Worm (Caenorhabditis elegans): Measurements from ENCODE around the gene Y7A5A.24.

The Y7A5A.24 gene

ce11 chrX:15782027-15782426, at the start of gene Y7A5A.24:
Gene Y7A5A.24 (minus strand): TSS chrX:15782127.
- no peak for TF ChIP-seq nhr-67 (tag; optimal IDR thresholded peaks at IDR 0.05)
- TF ChIP-seq ZK546.5 (tag; optimal IDR thresholded peaks at IDR 0.05): no peak
- TF ChIP-seq nhr-77 (tag; optimal IDR thresholded peaks at IDR 0.05): no peak
- TF ChIP-seq lin-39 (tag; optimal IDR thresholded peaks at IDR 0.05): no peak
- TF ChIP-seq ztf-4 (tag; optimal IDR thresholded peaks at IDR 0.05): no peak

ce11 chrX:15831537-15831936, 49.6 kb upstream of the Y7A5A.24 start:
- TF ChIP-seq R02D3.7 (tag; optimal IDR thresholded peaks at IDR 0.05): no peak
- no peak for TF ChIP-seq pha-4 (tag; optimal IDR thresholded peaks at IDR 0.05)
- TF ChIP-seq hmg-11 (tag; optimal IDR thresholded peaks at IDR 0.05): no peak
- TF ChIP-seq ama-1 (optimal IDR thresholded peaks at IDR 0.05): no peak
- no peak for TF ChIP-seq unc-39 (tag; optimal IDR thresholded peaks at IDR 0.05)
- TF ChIP-seq fkh-2 (tag; optimal IDR thresholded peaks at IDR 0.05): no peak
- no peak for TF ChIP-seq egl-5 (tag; optimal IDR thresholded peaks at IDR 0.05)
- no peak for TF ChIP-seq nhr-43 (tag; optimal IDR thresholded peaks at IDR 0.05; ENCODE audit: poor library complexity, severe bottlenecking)
- TF ChIP-seq zag-1 (tag; optimal IDR thresholded peaks at IDR 0.05): no peak

ce11 chrX:15828059-15828458, 46.1 kb upstream of the Y7A5A.24 start, which contains the start of gene Y7A5A.20:
Gene Y7A5A.20 (plus strand): TSS chrX:15828359.
- no peak for TF ChIP-seq ceh-82 (tag; optimal IDR thresholded peaks at IDR 0.05)
- no peak for TF ChIP-seq lin-39 (tag; optimal IDR thresholded peaks at IDR 0.05)
- no peak for TF ChIP-seq unc-39 (tag; optimal IDR thresholded peaks at IDR 0.05)
- no peak for TF ChIP-seq nhr-11 (tag; optimal IDR thresholded peaks at IDR 0.05)
- TF ChIP-seq ceh-9 (tag; optimal IDR thresholded peaks at IDR 0.05): no peak
- no peak for TF ChIP-seq snpc-4 (tag; optimal IDR thresholded peaks at IDR 0.05)
- TF ChIP-seq skn-1 (tag; optimal IDR thresholded peaks at IDR 0.05): no peak
- TF ChIP-seq fos-1 (tag; optimal IDR thresholded peaks at IDR 0.05): no peak
- no peak for TF ChIP-seq fkh-10 (GFP tag; optimal IDR thresholded peaks at IDR 0.05)
- no peak for TF ChIP-seq tbx-2 (tag; optimal IDR thresholded peaks at IDR 0.05)
- TF ChIP-seq egl-27 (tag; optimal IDR thresholded peaks at IDR 0.05): no peak
- no peak for TF ChIP-seq nfya-1 (tag; optimal IDR thresholded peaks at IDR 0.05; ENCODE audit: insufficient read depth)

ce11 chrX:15826866-15827265, 44.9 kb upstream of the Y7A5A.24 start, which contains the start of gene Y7A5A.9:
Gene Y7A5A.9 (plus strand): TSS chrX:15827166.
- TF ChIP-seq elt-2 (tag; optimal IDR thresholded peaks at IDR 0.05) (no peak), nhr-25 (tag; optimal IDR thresholded peaks at IDR 0.05) (no peak), fkh-10 (GFP tag; optimal IDR thresholded peaks at IDR 0.05) (no peak), nhr-237 (tag; optimal IDR thresholded peaks at IDR 0.05) (no peak), ceh-9 (tag; optimal IDR thresholded peaks at IDR 0.05) (no peak), ama-1 (optimal IDR thresholded peaks at IDR 0.05) (no peak), skn-1 (tag; optimal IDR thresholded peaks at IDR 0.05) (no peak), unc-39 (tag; optimal IDR thresholded peaks at IDR 0.05) (no peak), ztf-4 (tag; optimal IDR thresholded peaks at IDR 0.05) (no peak), ceh-28 (tag; optimal IDR thresholded peaks at IDR 0.05) (no peak), jun-1 (tag; optimal IDR thresholded peaks at IDR 0.05) (no peak), fos-1 (tag; optimal IDR thresholded peaks at IDR 0.05) (no peak), aly-2 (tag; optimal IDR thresholded peaks at IDR 0.05) (no peak)

ce11 chrX:15822197-15822596, 40.3 kb upstream of the Y7A5A.24 start, which contains the start of gene Y7A5A.8:
Gene Y7A5A.8 (plus strand): TSS chrX:15822497.
- TF ChIP-seq ztf-11 (tag; optimal IDR thresholded peaks at IDR 0.05) (no peak), eor-1 (tag; optimal IDR thresholded peaks at IDR 0.05) (no peak), ceh-28 (tag; optimal IDR thresholded peaks at IDR 0.05) (no peak), fos-1 (tag; optimal IDR thresholded peaks at IDR 0.05) (no peak), ceh-82 (tag; optimal IDR thresholded peaks at IDR 0.05) (no peak), egl-5 (tag; optimal IDR thresholded peaks at IDR 0.05) (no peak), fkh-10 (GFP tag; optimal IDR thresholded peaks at IDR 0.05) (no peak), nhr-76 (tag; optimal IDR thresholded peaks at IDR 0.05) (no peak), aly-2 (tag; optimal IDR thresholded peaks at IDR 0.05) (no peak), pha-4 (tag; optimal IDR thresholded peaks at IDR 0.05) (no peak), nhr-77 (tag; optimal IDR thresholded peaks at IDR 0.05) (no peak), pqm-1 (tag; optimal IDR thresholded peaks at IDR 0.05) (no peak), daf-12 (tag; optimal IDR thresholded peaks at IDR 0.05) (no peak), R02D3.7 (tag; optimal IDR thresholded peaks at IDR 0.05) (no peak), mdl-1 (tag; optimal IDR thresholded peaks at IDR 0.05) (no peak), nhr-28 (tag; optimal IDR thresholded peaks at IDR 0.05) (no peak), nhr-12 (tag; optimal IDR thresholded peaks at IDR 0.05) (no peak), ceh-9 (tag; optimal IDR thresholded peaks at IDR 0.05) (no peak)
